Worm (Caenorhabditis elegans) whole organism, young adult: ENCODE results near the gene uroc-1.
A peak's percentile ranks its signal among the peaks of the same experiment; 100 is the strongest.
"Not testable (repeated sequence)": the region's sequence is repeated elsewhere in the genome, so short reads cannot be mapped to it uniquely, and the experiment has no call there.

Experiments
- B0261.1 ChIP-seq: sonication (generic microtip); optimal IDR thresholded peaks from 2 replicates; lab custom pipeline; 2016; ENCODE audit warnings: mild to moderate bottlenecking, missing genetic modification characterization, moderate library complexity, missing compliant biosample characterization
- B0336.3 ChIP-seq: fragments of 200-800 bp; sonication (Bioruptor generic); IDR thresholded peaks from 2 replicates; pipeline ENCODE4 v1.3.6; 2022; ENCODE audit warnings: missing genetic modification characterization, missing compliant biosample characterization
- D2030.7 ChIP-seq: fragments of 200-800 bp; sonication (Bioruptor generic); IDR thresholded peaks from 2 replicates; pipeline ENCODE4 v1.3.6; 2022; ENCODE audit warnings: missing genetic modification reagents, missing genetic modification characterization, missing compliant biosample characterization
- K11D2.4 ChIP-seq: fragments of 200-800 bp; sonication (Bioruptor generic); IDR thresholded peaks from 2 replicates; pipeline ENCODE4 v1.3.6; 2022; ENCODE audit warnings: missing genetic modification reagents, missing genetic modification characterization, missing compliant biosample characterization
- T26A5.8 ChIP-seq: sonication (generic microtip); optimal IDR thresholded peaks from 2 replicates; lab custom pipeline; 2016; ENCODE audit warnings: missing genetic modification characterization, missing compliant biosample characterization
- Y53F4B.3 ChIP-seq: fragments of 200-800 bp; sonication (Bioruptor generic); IDR thresholded peaks from 2 replicates; pipeline ENCODE4 v1.3.6; 2022; ENCODE audit warnings: missing genetic modification reagents, missing genetic modification characterization, missing compliant biosample characterization
- Y53G8AR.9 ChIP-seq: fragments of 200-800 bp; sonication (Bioruptor generic); conservative IDR thresholded peaks from 2 replicates; pipeline ENCODE4 v1.3.6; 2022; ENCODE audit warnings: missing genetic modification reagents, missing genetic modification characterization, missing compliant biosample characterization
- aptf-2 ChIP-seq: fragments of 200-800 bp; sonication (Bioruptor generic); conservative IDR thresholded peaks from 2 replicates; pipeline ENCODE4 v1.3.6; 2022; ENCODE audit warnings: missing genetic modification reagents, missing genetic modification characterization, missing compliant biosample characterization
- aptf-3 ChIP-seq: fragments of 200-800 bp; sonication (Bioruptor generic); IDR thresholded peaks from 2 replicates; pipeline ENCODE4 v1.3.6; 2022; ENCODE audit warnings: missing genetic modification characterization, missing compliant biosample characterization
- attf-3 ChIP-seq: fragments of 200-800 bp; sonication (Bioruptor generic); conservative IDR thresholded peaks from 2 replicates; pipeline ENCODE4 v1.3.6; 2022; ENCODE audit warnings: missing genetic modification reagents, missing genetic modification characterization, missing compliant biosample characterization
- attf-6 ChIP-seq: fragments of 200-800 bp; sonication (Bioruptor generic); IDR thresholded peaks from 2 replicates; pipeline ENCODE4 v1.3.6; 2022; ENCODE audit warnings: missing genetic modification reagents, missing genetic modification characterization, missing compliant biosample characterization
- ceh-100 ChIP-seq: fragments of 200-800 bp; sonication (Bioruptor generic); IDR thresholded peaks from 2 replicates; pipeline ENCODE4 v1.3.6; 2022; ENCODE audit warnings: missing genetic modification reagents, missing genetic modification characterization, missing compliant biosample characterization
- ceh-27 ChIP-seq: fragments of 200-800 bp; sonication (Bioruptor generic); optimal IDR thresholded peaks from 2 replicates; lab custom pipeline; 2018; ENCODE audit warnings: mild to moderate bottlenecking, missing genetic modification characterization, moderate library complexity, missing compliant biosample characterization
- ceh-40 ChIP-seq: fragments of 200-800 bp; sonication (Bioruptor generic); IDR thresholded peaks from 2 replicates; pipeline ENCODE4 v1.3.6; 2022; ENCODE audit warnings: missing genetic modification characterization, missing compliant biosample characterization
- ceh-79 ChIP-seq: sonication (generic microtip); optimal IDR thresholded peaks from 2 replicates; lab custom pipeline; 2017; ENCODE audit warnings: mild to moderate bottlenecking, missing genetic modification characterization, missing compliant biosample characterization
- egl-44 ChIP-seq: fragments of 200-800 bp; sonication (Bioruptor generic); IDR thresholded peaks from 2 replicates; pipeline ENCODE4 v1.3.6; 2022; ENCODE audit warnings: missing genetic modification reagents, missing genetic modification characterization, missing compliant biosample characterization
- hsf-1 ChIP-seq: fragments of 200-800 bp; sonication (Bioruptor generic); IDR thresholded peaks from 2 replicates; pipeline ENCODE4 v1.3.6; 2022; ENCODE audit warnings: missing genetic modification reagents, missing genetic modification characterization, missing compliant biosample characterization
- let-526 ChIP-seq: fragments of 200-800 bp; sonication (Bioruptor generic); IDR thresholded peaks from 2 replicates; pipeline ENCODE4 v1.3.6; 2022; ENCODE audit warnings: missing genetic modification reagents, missing genetic modification characterization, missing compliant biosample characterization
- lin-35 ChIP-seq, 3 experiments: fragments of 150-350 bp in 2 of 3; sonication (generic microtip) in 1 of 3; optimal IDR thresholded peaks; 2 replicates each; lab custom pipeline; 2014 to 2018; ENCODE audit warnings: missing biosample characterization in 3 of 3, missing genetic modification characterization in 3 of 3, missing genetic modification reagents in 3 of 3
- lsy-27 ChIP-seq: sonication (generic microtip); optimal IDR thresholded peaks from 2 replicates; lab custom pipeline; 2017; ENCODE audit warnings: missing genetic modification characterization, mild to moderate bottlenecking, missing compliant biosample characterization, antibody characterized with exemption, missing genotype, borderline replicate concordance; ENCODE audit not compliant: insufficient read depth
- madf-3 ChIP-seq: fragments of 200-800 bp; sonication (Bioruptor generic); IDR thresholded peaks from 2 replicates; pipeline ENCODE4 v1.3.6; 2022; ENCODE audit warnings: missing genetic modification reagents, missing genetic modification characterization, missing compliant biosample characterization
- madf-6 ChIP-seq: fragments of 200-800 bp; sonication (Bioruptor generic); IDR thresholded peaks from 2 replicates; pipeline ENCODE4 v1.3.6; 2022; ENCODE audit warnings: missing genetic modification reagents, missing genetic modification characterization, missing compliant biosample characterization
- mcd-1 ChIP-seq: fragments of 200-800 bp; sonication (Bioruptor generic); IDR thresholded peaks from 2 replicates; pipeline ENCODE4 v1.3.6; 2022; ENCODE audit warnings: missing genetic modification reagents, missing genetic modification characterization, missing compliant biosample characterization
- nfyb-1 ChIP-seq: fragments of 200-800 bp; sonication (Bioruptor generic); IDR thresholded peaks from 2 replicates; pipeline ENCODE4 v1.3.6; 2022; ENCODE audit warnings: missing genetic modification reagents, missing genetic modification characterization, missing compliant biosample characterization
- pbrm-1 ChIP-seq: fragments of 200-800 bp; sonication (Bioruptor generic); IDR thresholded peaks from 2 replicates; pipeline ENCODE4 v1.3.6; 2022; ENCODE audit warnings: missing genetic modification reagents, missing genetic modification characterization, missing compliant biosample characterization
- rec-8 ChIP-seq, 2 experiments: sonication (generic microtip); optimal IDR thresholded peaks; 2 replicates each; lab custom pipeline; 2016; ENCODE audit warnings: mild to moderate bottlenecking in 2 of 2, missing genetic modification characterization in 2 of 2, missing genetic modification reagents in 2 of 2, missing genotype in 2 of 2, missing biosample characterization in 1 of 2, missing compliant biosample characterization in 1 of 2, moderate library complexity in 1 of 2
- repo-1 ChIP-seq: sonication (generic microtip); optimal IDR thresholded peaks from 2 replicates; lab custom pipeline; 2017; ENCODE audit warnings: mild to moderate bottlenecking, missing genetic modification characterization, missing compliant biosample characterization
- rpc-1 ChIP-seq, 2 experiments: fragments of 150-350 bp in 1 of 2; sonication (generic microtip) in 1 of 2; optimal IDR thresholded peaks; 2 replicates each; lab custom pipeline; 2014 to 2018; ENCODE audit warnings: missing biosample characterization in 1 of 2, missing genetic modification characterization in 1 of 2, missing genetic modification reagents in 1 of 2, missing genotype in 1 of 2
- sdz-38 ChIP-seq: sonication (generic microtip); optimal IDR thresholded peaks from 2 replicates; lab custom pipeline; 2016; ENCODE audit warnings: missing genotype, missing genetic modification characterization, missing compliant biosample characterization
- sea-2 ChIP-seq: fragments of 200-800 bp; sonication (Bioruptor generic); IDR thresholded peaks from 2 replicates; pipeline ENCODE4 v1.3.6; 2022; ENCODE audit warnings: missing genetic modification characterization, missing compliant biosample characterization
- snpc-4 ChIP-seq, 5 experiments: fragments of 150-350 bp in 1 of 5; sonication (generic microtip) in 4 of 5; optimal IDR thresholded peaks; 2 replicates each; lab custom pipeline; 2014 to 2018; ENCODE audit warnings: missing genetic modification characterization in 5 of 5, missing biosample characterization in 3 of 5, antibody characterized with exemption in 2 of 5, mild to moderate bottlenecking in 2 of 5, missing compliant biosample characterization in 2 of 5, missing genotype in 2 of 5, moderate library complexity in 2 of 5, missing genetic modification reagents in 1 of 5
- tbp1 ChIP-seq: fragments of 200-800 bp; sonication (Bioruptor generic); optimal IDR thresholded peaks from 2 replicates; lab custom pipeline; 2018; ENCODE audit warnings: mild to moderate bottlenecking, missing genetic modification characterization, missing compliant biosample characterization
- unc-130 ChIP-seq: sonication (generic microtip); optimal IDR thresholded peaks from 2 replicates; lab custom pipeline; 2016; ENCODE audit warnings: missing genetic modification reagents, missing genetic modification characterization, missing compliant biosample characterization

Gene uroc-1

ce11 chrIV:16542649-16543048 lies at the start of gene uroc-1:
Gene uroc-1, minus strand, starts transcription at chrIV:16542749.
- TF ChIP-seq rec-8 (tag; optimal IDR thresholded peaks at IDR 0.05; lab: Kevin White, UChicago): no peak
- TF ChIP-seq aptf-3: no peak
- TF ChIP-seq madf-6 (GFP tag; lab: Robert Waterston, UW): no peak
- no peak for TF ChIP-seq sdz-38 (tag; lab: Kevin White, UChicago)
- TF ChIP-seq madf-3: no peak
- no peak for TF ChIP-seq mcd-1 (GFP tag; lab: Robert Waterston, UW)
- no peak for TF ChIP-seq ceh-27
- TF ChIP-seq B0336.3: no peak
- no peak for TF ChIP-seq sea-2
- TF ChIP-seq lin-35 (GFP tag; optimal IDR thresholded peaks at IDR 0.05; lab: Kevin White, UChicago): no peak
- TF ChIP-seq egl-44 (GFP tag; lab: Robert Waterston, UW): no peak
- TF ChIP-seq nfyb-1 (GFP tag; lab: Robert Waterston, UW): no peak
- TF ChIP-seq T26A5.8 (tag; lab: Kevin White, UChicago): no peak
- no peak for TF ChIP-seq let-526 (GFP tag; lab: Robert Waterston, UW)
- no peak for TF ChIP-seq unc-130 (GFP tag; lab: Kevin White, UChicago)
- TF ChIP-seq attf-3 (GFP tag; lab: Robert Waterston, UW): no peak

- TF ChIP-seq D2030.7 (GFP tag; lab: Robert Waterston, UW) (0 out of 2 replicates have a peak, but pooled peaks have one; percentile 20), hsf-1 (peak; percentile 94)
Observed at ce11 chrIV:16585959-16586358, 43.4 kb upstream of the uroc-1 start.

DNA sequence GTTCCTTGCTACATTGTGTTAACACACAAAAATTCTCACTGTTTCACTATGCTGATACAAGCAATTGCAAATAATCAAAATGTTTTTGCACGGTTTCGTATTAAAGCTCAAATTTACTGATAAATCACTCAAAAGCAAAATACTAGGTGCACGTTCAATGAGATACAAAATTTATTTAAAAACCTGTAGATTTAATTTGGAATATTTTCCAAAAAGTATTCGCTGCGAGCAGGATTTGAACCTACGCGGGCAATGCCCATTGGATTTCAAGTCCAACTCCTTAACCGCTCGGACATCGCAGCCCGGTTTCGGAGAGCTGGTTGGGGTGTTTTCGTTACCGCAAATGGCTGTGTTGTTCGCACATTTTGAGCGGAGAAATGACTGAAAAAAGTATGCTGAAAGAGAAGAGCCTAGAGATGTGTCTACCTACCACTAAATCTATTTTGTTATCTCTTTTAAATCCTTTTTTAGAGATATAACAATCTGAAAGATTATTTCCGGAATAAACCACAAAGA lies 41.0 kb upstream of the uroc-1 start:
- not testable (repeated sequence) for TF ChIP-seq snpc-4 (GFP tag; optimal IDR thresholded peaks at IDR 0.05; lab: Kevin White, UChicago)
- TF ChIP-seq snpc-4 (tag; optimal IDR thresholded peaks at IDR 0.05; lab: Kevin White, UChicago) (peak in 2 of 4 experiments; percentile 18 to 93), attf-6 (GFP tag; lab: Robert Waterston, UW) (peak; percentile 93), rpc-1 (optimal IDR thresholded peaks at IDR 0.05; lab: Kevin White, UChicago) (peak; percentile 27), rpc-1 (tag; optimal IDR thresholded peaks at IDR 0.05; lab: Kevin White, UChicago) (peak; percentile 69), tbp1 (peak; percentile 81), B0261.1 (peak; percentile 66)

DNA sequence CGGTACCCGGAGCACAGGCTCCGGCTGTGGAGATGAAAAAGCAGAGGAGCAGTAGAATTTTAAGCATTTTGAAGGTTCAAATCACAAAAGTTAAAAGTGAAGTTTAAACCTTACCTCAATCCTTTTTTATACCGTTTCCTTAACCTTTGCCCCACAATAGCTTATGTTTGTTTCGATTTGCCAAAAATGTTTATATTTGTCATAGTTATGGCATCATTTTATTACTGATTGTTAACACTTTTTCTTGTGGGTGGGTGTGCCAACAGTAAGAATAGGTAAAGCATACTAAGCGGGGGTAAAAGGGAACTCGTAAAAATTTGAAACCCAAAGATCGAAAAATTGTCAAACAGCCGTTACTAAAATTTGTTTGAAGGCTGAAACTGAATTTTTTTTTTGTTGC lies 35.9 kb upstream of the uroc-1 start, which contains the start of gene Y51H4A.8:
TSS of gene Y51H4A.8 (minus strand) at position 101 of the 400 bp plus-strand sequence.
- no peak for TF ChIP-seq K11D2.4 (GFP tag; lab: Robert Waterston, UW)
- no peak for TF ChIP-seq pbrm-1 (GFP tag; lab: Robert Waterston, UW)
- no peak for TF ChIP-seq lin-35 (GFP tag; optimal IDR thresholded peaks at IDR 0.05; lab: Kevin White, UChicago)
- TF ChIP-seq Y53F4B.3 (GFP tag; lab: Robert Waterston, UW): no peak
- TF ChIP-seq aptf-2 (GFP tag; lab: Robert Waterston, UW): no peak
- TF ChIP-seq lsy-27 (tag; lab: Kevin White, UChicago): no peak
- TF ChIP-seq repo-1 (tag; lab: Kevin White, UChicago): no peak
- TF ChIP-seq Y53G8AR.9 (GFP tag; lab: Robert Waterston, UW): no peak
- TF ChIP-seq ceh-40 (GFP tag; lab: Robert Waterston, UW): no peak
- no peak for TF ChIP-seq ceh-100
- TF ChIP-seq ceh-79 (tag; lab: Kevin White, UChicago): no peak
